Fruit fly (Drosophila melanogaster) whole organism, embryonic: Measurements from ENCODE around the gene CG11893.

Experiments used
- ATbp ChIP-seq: fragments of 200-800 bp; sonication (Bioruptor generic); optimal IDR thresholded peaks from 2 replicates; lab custom pipeline; 2017; ENCODE audit warnings: missing biosample characterization, mild to moderate bottlenecking, missing genetic modification characterization, missing genetic modification reagents
- BtbVII ChIP-seq: fragments of 200-800 bp; sonication (Bioruptor generic); optimal IDR thresholded peaks from 3 replicates; lab custom pipeline; 2017; ENCODE audit warnings: missing biosample characterization, mild to moderate bottlenecking, missing genetic modification characterization
- CG10959 ChIP-seq: fragments of 200-800 bp; sonication (Bioruptor generic); IDR thresholded peaks from 2 replicates; pipeline ENCODE4 v1.3.6; 2022; ENCODE audit warnings: missing biosample characterization, missing genetic modification characterization
- CG12071 ChIP-seq: fragments of 200-800 bp; sonication (Bioruptor generic); optimal IDR thresholded peaks from 3 replicates; lab custom pipeline; 2018; ENCODE audit warnings: missing biosample characterization, mild to moderate bottlenecking, missing genetic modification characterization
- CG13894 ChIP-seq: fragments of 200-800 bp; sonication (Bioruptor generic); optimal IDR thresholded peaks from 3 replicates; lab custom pipeline; 2018; ENCODE audit warnings: missing biosample characterization, mild to moderate bottlenecking, missing genetic modification characterization, moderate library complexity
- CG14014 ChIP-seq: fragments of 200-800 bp; sonication (Bioruptor generic); IDR thresholded peaks from 2 replicates; pipeline ENCODE4 v1.3.6; 2022; ENCODE audit warnings: missing biosample characterization, missing genetic modification characterization
- CG15514 ChIP-seq: fragments of 200-800 bp; sonication (Bioruptor generic); optimal IDR thresholded peaks from 3 replicates; lab custom pipeline; 2017; ENCODE audit warnings: missing biosample characterization, missing genetic modification characterization, mild to moderate bottlenecking, moderate library complexity, missing genetic modification reagents
- CG17802 ChIP-seq: fragments of 200-800 bp; sonication (Bioruptor generic); optimal IDR thresholded peaks from 2 replicates; lab custom pipeline; 2018; ENCODE audit warnings: missing biosample characterization, mild to moderate bottlenecking, missing genetic modification characterization, moderate library complexity
- CG32532 ChIP-seq: fragments of 200-800 bp; sonication (Bioruptor generic); IDR thresholded peaks from 2 replicates; pipeline ENCODE4 v1.3.6; 2022; ENCODE audit warnings: missing biosample characterization, missing genetic modification characterization
- CG34376 ChIP-seq: fragments of 200-800 bp; sonication (Bioruptor generic); optimal IDR thresholded peaks from 2 replicates; lab custom pipeline; 2018; ENCODE audit warnings: missing biosample characterization, mild to moderate bottlenecking, missing genetic modification characterization
- CG4328 ChIP-seq: fragments of 200-800 bp; sonication (Bioruptor generic); optimal IDR thresholded peaks from 3 replicates; lab custom pipeline; 2017; ENCODE audit warnings: missing biosample characterization, missing genetic modification reagents, missing genetic modification characterization
- CG6689 ChIP-seq: fragments of 200-800 bp; sonication (Bioruptor generic); IDR thresholded peaks from 2 replicates; pipeline ENCODE4 v1.3.6; 2022; ENCODE audit warnings: missing biosample characterization, missing genetic modification characterization
- CG8281 ChIP-seq: fragments of 200-800 bp; sonication (Bioruptor generic); optimal IDR thresholded peaks from 2 replicates; lab custom pipeline; 2018; ENCODE audit warnings: missing biosample characterization, mild to moderate bottlenecking, missing genetic modification characterization, moderate library complexity
- Chrac-16 ChIP-seq: fragments of 200-800 bp; sonication (Bioruptor generic); optimal IDR thresholded peaks from 3 replicates; lab custom pipeline; 2016; ENCODE audit warnings: missing biosample characterization, missing genetic modification characterization
- Dp ChIP-seq: fragments of 200-800 bp; sonication (Bioruptor generic); optimal IDR thresholded peaks from 2 replicates; lab custom pipeline; 2018; ENCODE audit warnings: missing biosample characterization, mild to moderate bottlenecking, missing genetic modification characterization, moderate library complexity
- Ets97D ChIP-seq: fragments of 200-800 bp; sonication (Bioruptor generic); optimal IDR thresholded peaks from 3 replicates; lab custom pipeline; 2016; ENCODE audit warnings: missing biosample characterization, missing genetic modification characterization
- HHEX ChIP-seq: fragments of 200-800 bp; sonication (Bioruptor generic); optimal IDR thresholded peaks from 3 replicates; lab custom pipeline; 2017; ENCODE audit warnings: missing biosample characterization, mild to moderate bottlenecking, missing genetic modification characterization, missing genetic modification reagents
- HLH3B ChIP-seq: fragments of 200-800 bp; sonication (Bioruptor generic); IDR thresholded peaks from 2 replicates; pipeline ENCODE4 v1.3.6; 2022; ENCODE audit warnings: missing biosample characterization, missing genetic modification characterization
- Mad ChIP-seq: fragments of 200-800 bp; sonication (Bioruptor generic); optimal IDR thresholded peaks from 2 replicates; lab custom pipeline; 2016; ENCODE audit warnings: missing biosample characterization, missing genetic modification characterization
- Med ChIP-seq: fragments of 200-800 bp; sonication (Bioruptor generic); peaks from one replicate; lab custom pipeline; 2016; ENCODE audit warnings: missing biosample characterization, missing genetic modification characterization, mild to moderate bottlenecking, inconsistent platforms, moderate library complexity
- Opbp ChIP-seq: fragments of 200-800 bp; sonication (Bioruptor generic); IDR thresholded peaks from 3 replicates; pipeline ENCODE4 v1.3.6; 2022; ENCODE audit warnings: missing biosample characterization, missing genetic modification characterization; ENCODE audit not compliant: partially characterized antibody
- Trl ChIP-seq, 3 experiments: fragments of >200 bp in 2 of 3; fragments of 200-800 bp in 1 of 3; sonication (Bioruptor generic) in 1 of 3; optimal IDR thresholded peaks; 2 replicates in 1 of 3; 3 replicates in 2 of 3; lab custom pipeline; 2016 to 2017; ENCODE audit warnings: missing biosample characterization in 1 of 3, missing genetic modification characterization in 1 of 3
- Vsx1 ChIP-seq: fragments of 200-800 bp; sonication (Bioruptor generic); optimal IDR thresholded peaks from 2 replicates; lab custom pipeline; 2017; ENCODE audit warnings: missing biosample characterization, mild to moderate bottlenecking, missing genetic modification characterization, missing genetic modification reagents
- chinmo ChIP-seq: fragments of 200-800 bp; sonication (Bioruptor generic); IDR thresholded peaks from 4 replicates; pipeline ENCODE4 v1.3.6; 2022; ENCODE audit warnings: missing biosample characterization, missing genetic modification characterization; ENCODE audit not compliant: partially characterized antibody
- exex ChIP-seq: fragments of 200-800 bp; sonication (Bioruptor generic); optimal IDR thresholded peaks from 4 replicates; lab custom pipeline; 2018; ENCODE audit warnings: missing biosample characterization, mild to moderate bottlenecking, missing genetic modification characterization, moderate library complexity
- fru ChIP-seq: fragments of >200 bp; optimal IDR thresholded peaks from 2 replicates; lab custom pipeline; 2017
- ftz-f1 ChIP-seq: fragments of 200-800 bp; sonication (Bioruptor generic); optimal IDR thresholded peaks from 2 replicates; lab custom pipeline; 2016; ENCODE audit warnings: missing biosample characterization, missing genetic modification characterization
- grn ChIP-seq: fragments of 200-800 bp; sonication (Bioruptor generic); optimal IDR thresholded peaks from 3 replicates; lab custom pipeline; 2017; ENCODE audit warnings: missing biosample characterization, missing genetic modification characterization
- gt ChIP-seq: fragments of 200-800 bp; sonication (Bioruptor generic); IDR thresholded peaks from 2 replicates; pipeline ENCODE4 v1.3.6; 2022; ENCODE audit warnings: missing biosample characterization, missing genetic modification characterization
- hb ChIP-seq: fragments of 200-800 bp; sonication (Bioruptor generic); IDR thresholded peaks from 3 replicates; pipeline ENCODE4 v1.3.6; 2022; ENCODE audit warnings: missing biosample characterization, missing genetic modification characterization; ENCODE audit not compliant: partially characterized antibody
- jigr1 ChIP-seq: fragments of 200-800 bp; sonication (Bioruptor generic); IDR thresholded peaks from 3 replicates; pipeline ENCODE4 v1.3.6; 2022; ENCODE audit warnings: missing biosample characterization, missing genetic modification characterization
- knrl ChIP-seq: fragments of 200-800 bp; sonication (Bioruptor generic); IDR thresholded peaks from 3 replicates; pipeline ENCODE4 v1.3.6; 2022; ENCODE audit warnings: missing biosample characterization, missing genetic modification characterization; ENCODE audit not compliant: partially characterized antibody
- lab ChIP-seq: fragments of 200-800 bp; sonication (Bioruptor generic); optimal IDR thresholded peaks from 3 replicates; lab custom pipeline; 2017; ENCODE audit warnings: missing biosample characterization, missing genetic modification characterization, mild to moderate bottlenecking, moderate library complexity, missing genetic modification reagents
- lbe ChIP-seq: fragments of 200-800 bp; sonication (Bioruptor generic); optimal IDR thresholded peaks from 2 replicates; lab custom pipeline; 2016; ENCODE audit warnings: missing biosample characterization, mild to moderate bottlenecking, missing genetic modification characterization
- mirr ChIP-seq: fragments of 200-800 bp; sonication (Bioruptor generic); optimal IDR thresholded peaks from 3 replicates; lab custom pipeline; 2018; ENCODE audit warnings: missing biosample characterization, mild to moderate bottlenecking, missing genetic modification characterization
- pzg ChIP-seq: fragments of 200-800 bp; sonication (Bioruptor generic); optimal IDR thresholded peaks from 3 replicates; lab custom pipeline; 2018; ENCODE audit warnings: missing biosample characterization, mild to moderate bottlenecking, missing genetic modification characterization, moderate library complexity
- sd ChIP-seq: fragments of 200-800 bp; sonication (Bioruptor generic); optimal IDR thresholded peaks from 3 replicates; lab custom pipeline; 2018; ENCODE audit warnings: missing biosample characterization, mild to moderate bottlenecking, missing genetic modification characterization, moderate library complexity
- shn ChIP-seq: fragments of 200-800 bp; sonication (Bioruptor generic); optimal IDR thresholded peaks from 3 replicates; lab custom pipeline; 2016; ENCODE audit warnings: missing biosample characterization, missing genetic modification characterization
- sr ChIP-seq: fragments of 200-800 bp; sonication (Bioruptor generic); IDR thresholded peaks from 3 replicates; pipeline ENCODE4 v1.3.6; 2022; ENCODE audit warnings: missing biosample characterization, missing genetic modification characterization
- sug ChIP-seq: fragments of 200-800 bp; optimal IDR thresholded peaks from 2 replicates; lab custom pipeline; 2019; ENCODE audit warnings: missing biosample characterization, mild to moderate bottlenecking, missing genetic modification characterization, moderate library complexity
- tx ChIP-seq: fragments of 200-800 bp; sonication (Bioruptor generic); optimal IDR thresholded peaks from 2 replicates; lab custom pipeline; 2016; ENCODE audit warnings: missing biosample characterization, missing genetic modification characterization
- yki ChIP-seq: fragments of >200 bp; optimal IDR thresholded peaks from 3 replicates; lab custom pipeline; 2018

CG11893 gene

dm6 chr3R:25303857-25304440 lies 14.3 kb downstream of the CG11893 start, which contains the start of gene CG31436 (continued):
- TF ChIP-seq ftz-f1 (GFP tag; lab: Kevin White, UChicago) = peak; percentile 92
- no peak for TF ChIP-seq CG12071 (GFP tag; lab: Kevin White, UChicago)
- TF ChIP-seq gt (GFP tag; lab: Robert Waterston, UW) = no peak
- TF ChIP-seq tx (GFP tag; lab: Kevin White, UChicago) = no peak
- TF ChIP-seq CG32532 (GFP tag; lab: Robert Waterston, UW) = no peak
- no peak for TF ChIP-seq pzg (GFP tag; lab: Kevin White, UChicago)
- no peak for TF ChIP-seq CG4328
- TF ChIP-seq fru = no peak
- no peak for TF ChIP-seq HHEX (GFP tag; lab: Kevin White, UChicago)
- TF ChIP-seq CG34376 (GFP tag; lab: Kevin White, UChicago) = peak; percentile 29
- TF ChIP-seq jigr1 = no peak
- peak; percentile 12 for TF ChIP-seq CG15514 (GFP tag; lab: Kevin White, UChicago)
- no peak for TF ChIP-seq CG17802 (tag; lab: Kevin White, UChicago)
- TF ChIP-seq Trl (optimal IDR thresholded peaks at IDR 0.05; lab: Kevin White, UChicago) = peak; percentile 44 to 82
- TF ChIP-seq Trl (GFP tag; optimal IDR thresholded peaks at IDR 0.05; lab: Kevin White, UChicago) = no peak
- peak; percentile 30 for TF ChIP-seq mirr
- TF ChIP-seq CG13894 = peak; percentile 36
- TF ChIP-seq Opbp = no peak
- TF ChIP-seq Dp (GFP tag; lab: Kevin White, UChicago) = no peak
- no peak for TF ChIP-seq Vsx1 (GFP tag; lab: Kevin White, UChicago)
- TF ChIP-seq CG14014 (GFP tag; lab: Robert Waterston, UW) = no peak
- TF ChIP-seq knrl (GFP tag; lab: Robert Waterston, UW) = no peak
- no peak for TF ChIP-seq Mad
- TF ChIP-seq lbe (GFP tag; lab: Kevin White, UChicago) = peak; percentile 42
- peak; percentile 35 for TF ChIP-seq sd (tag; lab: Kevin White, UChicago)
- TF ChIP-seq sug (tag; lab: Kevin White, UChicago) = peak; percentile 47
- no peak for TF ChIP-seq Ets97D (GFP tag; lab: Kevin White, UChicago)

- TF ChIP-seq sd (tag; lab: Kevin White, UChicago) (peak; percentile 70), HLH3B (GFP tag; lab: Robert Waterston, UW) (no peak), shn (GFP tag; lab: Kevin White, UChicago) (no peak), Med (GFP tag; lab: Kevin White, UChicago) (peak; percentile 63), grn (GFP tag; lab: Kevin White, UChicago) (peak; percentile 40), CG8281 (tag; lab: Kevin White, UChicago) (no peak), sr (GFP tag; lab: Robert Waterston, UW) (no peak), mirr (peak; percentile 40), sug (tag; lab: Kevin White, UChicago) (peak; percentile 74), BtbVII (peak; percentile 58), Chrac-16 (GFP tag; lab: Kevin White, UChicago) (no peak), yki (lab: Kevin White, UChicago) (no peak), ATbp (GFP tag; lab: Kevin White, UChicago) (no peak), hb (no peak), exex (peak; percentile 99), chinmo (GFP tag; lab: Robert Waterston, UW) (0 out of 4 replicates have a peak, but pooled peaks have one; percentile 64), CG10959 (GFP tag; lab: Robert Waterston, UW) (no peak), CG6689 (GFP tag; lab: Robert Waterston, UW) (no peak), lab (GFP tag; lab: Kevin White, UChicago) (peak; percentile 19), CG34376 (GFP tag; lab: Kevin White, UChicago) (peak; percentile 48)
These were observed 16.3 kb downstream of the CG11893 start for dm6 chr3R:25305822-25306544.
